Worm (Caenorhabditis elegans) whole organism, L2 larva: ENCODE measurements around the gene sto-4.

Experiments used
- C34F6.9 ChIP-seq: fragments of 150-350 bp; optimal IDR thresholded peaks from 2 replicates; lab custom pipeline; 2014; ENCODE audit warnings: missing biosample characterization, missing genetic modification characterization
- F13H6.1 ChIP-seq: sonication (generic microtip); optimal IDR thresholded peaks from 2 replicates; lab custom pipeline; 2016; ENCODE audit warnings: missing genetic modification characterization, missing compliant biosample characterization
- R02D3.7 ChIP-seq: fragments of 150-350 bp; optimal IDR thresholded peaks from 2 replicates; lab custom pipeline; 2014; ENCODE audit warnings: missing biosample characterization, missing genetic modification characterization
- Y55F3AM.14 ChIP-seq: fragments of 200-800 bp; sonication (Bioruptor generic); optimal IDR thresholded peaks from 2 replicates; lab custom pipeline; 2018; ENCODE audit warnings: mild to moderate bottlenecking, missing genetic modification characterization, missing compliant biosample characterization
- ZK546.5 ChIP-seq: sonication (generic microtip); optimal IDR thresholded peaks from 2 replicates; lab custom pipeline; 2017; ENCODE audit warnings: missing biosample characterization, missing genetic modification characterization
- alr-1 ChIP-seq: fragments of 150-350 bp; optimal IDR thresholded peaks from 2 replicates; lab custom pipeline; 2014; ENCODE audit warnings: missing biosample characterization, missing genetic modification characterization
- ama-1 ChIP-seq: fragments of 150-350 bp; optimal IDR thresholded peaks from 2 replicates; lab custom pipeline; 2018; ENCODE audit warnings: inconsistent platforms
- blmp-1 ChIP-seq: sonication (generic microtip); optimal IDR thresholded peaks from 2 replicates; lab custom pipeline; 2017; ENCODE audit warnings: missing genetic modification characterization, mild to moderate bottlenecking, missing compliant biosample characterization, antibody characterized with exemption, moderate library complexity; ENCODE audit not compliant: insufficient read depth
- ceh-16 ChIP-seq: fragments of 150-350 bp; optimal IDR thresholded peaks from 2 replicates; lab custom pipeline; 2014; ENCODE audit warnings: missing biosample characterization, missing genetic modification characterization
- ceh-82 ChIP-seq: fragments of 150-350 bp; optimal IDR thresholded peaks from 2 replicates; lab custom pipeline; 2014; ENCODE audit warnings: missing biosample characterization, missing genetic modification characterization
- crh-2 ChIP-seq: sonication (generic microtip); optimal IDR thresholded peaks from 2 replicates; lab custom pipeline; 2017; ENCODE audit warnings: missing biosample characterization, missing genetic modification characterization
- dmd-4 ChIP-seq: sonication (generic microtip); optimal IDR thresholded peaks from 2 replicates; lab custom pipeline; 2017; ENCODE audit warnings: missing biosample characterization, missing genetic modification characterization
- egl-27 ChIP-seq: sonication (generic microtip); optimal IDR thresholded peaks from 3 replicates; lab custom pipeline; 2017; ENCODE audit warnings: missing biosample characterization, missing genetic modification reagents, missing genetic modification characterization
- elt-1 ChIP-seq: fragments of 150-350 bp; optimal IDR thresholded peaks from 2 replicates; lab custom pipeline; 2014; ENCODE audit warnings: missing biosample characterization, missing genetic modification characterization
- elt-3 ChIP-seq: sonication (generic microtip); optimal IDR thresholded peaks from 2 replicates; lab custom pipeline; 2017; ENCODE audit warnings: missing biosample characterization, missing genetic modification characterization
- fos-1 ChIP-seq: fragments of 150-350 bp; optimal IDR thresholded peaks from 2 replicates; lab custom pipeline; 2014; ENCODE audit warnings: missing biosample characterization, missing genetic modification characterization
- gmeb-1 ChIP-seq: fragments of 150-350 bp; optimal IDR thresholded peaks from 2 replicates; lab custom pipeline; 2014; ENCODE audit warnings: missing biosample characterization, missing genetic modification characterization
- lin-11 ChIP-seq: fragments of 150-350 bp; sonication (generic microtip); optimal IDR thresholded peaks from 2 replicates; lab custom pipeline; 2014; ENCODE audit warnings: missing biosample characterization, missing genetic modification characterization, inconsistent platforms, mixed read lengths
- lin-13 ChIP-seq: fragments of 150-350 bp; optimal IDR thresholded peaks from 2 replicates; lab custom pipeline; 2014; ENCODE audit warnings: missing biosample characterization, missing genetic modification reagents, missing genetic modification characterization
- lin-39 ChIP-seq: fragments of 150-350 bp; optimal IDR thresholded peaks from 2 replicates; lab custom pipeline; 2014; ENCODE audit warnings: missing biosample characterization, missing genetic modification reagents, missing genetic modification characterization
- lsy-2 ChIP-seq, 2 experiments: fragments of 150-350 bp in 1 of 2; sonication (generic microtip) in 1 of 2; optimal IDR thresholded peaks; 2 replicates each; lab custom pipeline; 2014 to 2017; ENCODE audit warnings: missing biosample characterization in 2 of 2, missing genetic modification characterization in 2 of 2
- mab-5 ChIP-seq: fragments of 150-350 bp; optimal IDR thresholded peaks from 2 replicates; lab custom pipeline; 2014; ENCODE audit warnings: missing biosample characterization, missing genetic modification characterization
- mbf-1 ChIP-seq: sonication (generic microtip); optimal IDR thresholded peaks from 2 replicates; lab custom pipeline; 2017; ENCODE audit warnings: missing biosample characterization, missing genetic modification characterization
- nhr-10 ChIP-seq: sonication (generic microtip); optimal IDR thresholded peaks from 2 replicates; lab custom pipeline; 2017; ENCODE audit warnings: missing biosample characterization, missing genetic modification characterization
- nhr-12 ChIP-seq: fragments of 150-350 bp; optimal IDR thresholded peaks from 2 replicates; lab custom pipeline; 2014; ENCODE audit warnings: missing biosample characterization, missing genetic modification characterization
- nhr-21 ChIP-seq: fragments of 150-350 bp; optimal IDR thresholded peaks from 2 replicates; lab custom pipeline; 2014; ENCODE audit warnings: missing biosample characterization, missing genetic modification characterization
- nhr-23 ChIP-seq: fragments of 150-350 bp; optimal IDR thresholded peaks from 2 replicates; lab custom pipeline; 2014; ENCODE audit warnings: missing biosample characterization, missing genetic modification reagents, missing genetic modification characterization
- nhr-237 ChIP-seq: fragments of 150-350 bp; optimal IDR thresholded peaks from 2 replicates; lab custom pipeline; 2014; ENCODE audit warnings: missing biosample characterization, missing genetic modification characterization
- nhr-25 ChIP-seq: fragments of 150-350 bp; sonication (generic microtip); optimal IDR thresholded peaks from 3 replicates; lab custom pipeline; 2014; ENCODE audit warnings: missing biosample characterization, missing genetic modification characterization
- nhr-77 ChIP-seq: fragments of 150-350 bp; optimal IDR thresholded peaks from 2 replicates; lab custom pipeline; 2014; ENCODE audit warnings: missing biosample characterization, missing genetic modification characterization
- sem-4 ChIP-seq: fragments of 150-350 bp; optimal IDR thresholded peaks from 2 replicates; lab custom pipeline; 2014; ENCODE audit warnings: missing biosample characterization, missing genetic modification reagents, missing genetic modification characterization
- skn-1 ChIP-seq: sonication (generic microtip); optimal IDR thresholded peaks from 2 replicates; lab custom pipeline; 2017; ENCODE audit warnings: missing biosample characterization, missing genetic modification characterization
- sma-9 ChIP-seq, 2 experiments: fragments of 150-350 bp in 1 of 2; sonication (generic microtip) in 1 of 2; optimal IDR thresholded peaks; 2 replicates each; lab custom pipeline; 2014 to 2016; ENCODE audit warnings: missing genetic modification characterization in 2 of 2, mild to moderate bottlenecking in 1 of 2, missing biosample characterization in 1 of 2, missing compliant biosample characterization in 1 of 2, missing genetic modification reagents in 1 of 2, moderate library complexity in 1 of 2
- snpc-4 ChIP-seq: fragments of 150-350 bp; optimal IDR thresholded peaks from 2 replicates; lab custom pipeline; 2014; ENCODE audit warnings: missing biosample characterization, missing genetic modification characterization
- unc-39 ChIP-seq: fragments of 150-350 bp; optimal IDR thresholded peaks from 2 replicates; lab custom pipeline; 2014; ENCODE audit warnings: missing biosample characterization, missing genetic modification characterization
- unc-55 ChIP-seq: fragments of 150-350 bp; sonication (generic microtip); optimal IDR thresholded peaks from 3 replicates; lab custom pipeline; 2014; ENCODE audit warnings: missing biosample characterization, missing genetic modification reagents, missing genetic modification characterization
- unc-62 ChIP-seq: fragments of 150-350 bp; optimal IDR thresholded peaks from 2 replicates; lab custom pipeline; 2014; ENCODE audit warnings: missing biosample characterization, missing genetic modification reagents, missing genetic modification characterization
- zag-1 ChIP-seq: fragments of 150-350 bp; optimal IDR thresholded peaks from 2 replicates; lab custom pipeline; 2014; ENCODE audit warnings: missing biosample characterization, missing genetic modification characterization
- ztf-1 ChIP-seq: fragments of 200-800 bp; sonication (Bioruptor generic); conservative IDR thresholded peaks from 2 replicates; pipeline ENCODE4 v1.3.6; 2022; ENCODE audit warnings: missing genetic modification characterization, missing compliant biosample characterization
- ztf-11 ChIP-seq: sonication (generic microtip); optimal IDR thresholded peaks from 2 replicates; lab custom pipeline; 2017; ENCODE audit warnings: missing biosample characterization, missing genetic modification characterization
- ztf-4 ChIP-seq: fragments of 150-350 bp; optimal IDR thresholded peaks from 2 replicates; lab custom pipeline; 2014; ENCODE audit warnings: missing biosample characterization, missing genetic modification characterization

sto-4 gene

DNA sequence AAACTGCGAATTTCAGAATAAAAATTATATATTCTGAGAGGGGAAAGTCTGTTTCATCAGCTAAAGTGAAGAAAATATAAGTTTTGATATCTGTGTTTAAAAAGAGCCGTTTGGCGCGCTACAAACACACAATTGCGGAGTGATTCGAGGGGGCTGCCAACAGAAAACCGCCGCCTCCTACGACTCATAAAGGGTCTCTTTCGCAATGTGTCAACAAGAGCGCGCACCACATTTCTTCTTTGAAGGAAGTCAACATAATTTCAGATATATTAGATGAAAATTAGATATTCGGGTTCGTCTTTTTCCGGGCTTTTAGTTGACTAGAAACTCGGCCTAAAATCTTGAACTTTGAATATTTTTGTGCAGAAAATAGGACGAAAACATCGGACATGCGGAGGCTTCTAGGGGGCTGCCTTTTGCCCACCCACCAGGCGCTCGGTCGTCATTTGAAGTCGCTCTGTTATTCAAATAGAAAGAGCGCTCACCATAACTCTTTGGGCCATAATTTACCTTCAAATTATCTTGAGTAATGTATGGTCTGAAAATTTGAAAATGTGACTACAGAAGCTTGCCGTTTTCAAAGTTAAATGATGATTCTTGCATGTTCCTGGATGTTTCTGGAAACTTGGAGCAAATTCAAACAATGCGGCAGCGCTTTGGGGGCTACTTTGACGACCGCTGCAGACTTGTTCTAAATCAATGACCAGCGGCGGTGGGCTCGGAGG is 38.0 kb upstream of the sto-4 start (continued):
- TF ChIP-seq R02D3.7 (tag; lab: Kevin White, UChicago) = no peak
- peak; percentile 75 for TF ChIP-seq ztf-11 (tag; lab: Kevin White, UChicago)
- peak; percentile 74 for TF ChIP-seq ceh-16
- TF ChIP-seq nhr-12 (tag; lab: Kevin White, UChicago) = no peak
- TF ChIP-seq alr-1 (tag; lab: Kevin White, UChicago) = no peak
- TF ChIP-seq dmd-4 (tag; lab: Kevin White, UChicago) = no peak
- TF ChIP-seq sma-9 (GFP tag; optimal IDR thresholded peaks at IDR 0.05; lab: Kevin White, UChicago) = peak; percentile 76
- TF ChIP-seq sma-9 (tag; optimal IDR thresholded peaks at IDR 0.05; lab: Kevin White, UChicago) = no peak
- TF ChIP-seq ceh-82 (tag; lab: Kevin White, UChicago) = peak; percentile 11
- peak; percentile 44 for TF ChIP-seq zag-1 (tag; lab: Kevin White, UChicago)
- peak; percentile 83 for TF ChIP-seq ztf-4 (tag; lab: Kevin White, UChicago)
- peak; percentile 98 for TF ChIP-seq F13H6.1 (tag; lab: Kevin White, UChicago)
- TF ChIP-seq, all 48 proteins: peak for 34

DNA sequence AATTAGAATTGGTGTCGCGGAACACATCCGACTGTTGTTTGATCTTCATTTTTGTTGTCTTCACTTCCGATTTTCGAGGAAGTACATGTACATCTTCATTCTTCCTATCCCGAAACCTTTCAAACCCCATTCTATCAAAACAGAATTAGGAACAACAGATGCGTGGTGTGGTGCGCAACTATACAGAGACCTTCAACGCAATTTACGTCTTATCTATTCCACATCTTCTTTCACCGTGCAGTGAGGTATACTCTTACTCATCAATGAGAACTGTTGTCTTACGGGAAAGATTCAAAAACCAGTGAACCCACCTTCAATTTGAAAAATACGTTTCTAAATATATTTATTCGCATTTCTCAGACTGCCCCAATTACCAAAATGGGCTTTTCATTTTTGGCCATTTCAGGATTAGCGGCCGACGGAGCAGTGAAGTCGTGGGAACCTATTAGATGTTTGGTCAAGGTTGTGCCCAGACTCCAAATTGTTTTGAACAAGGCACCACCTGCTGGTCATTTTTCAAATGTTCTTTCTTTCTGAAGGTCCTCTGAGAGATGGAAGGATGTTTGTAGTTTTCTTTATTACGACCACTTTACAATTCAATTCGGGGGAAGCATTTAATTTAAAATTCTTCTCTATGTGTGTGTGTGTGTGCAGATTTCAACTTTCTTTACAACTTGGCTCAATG is 37.0 kb upstream of the sto-4 start:
- TF ChIP-seq ZK546.5 (tag; lab: Kevin White, UChicago) (no peak), ceh-16 (peak; percentile 39), lsy-2 (tag; optimal IDR thresholded peaks at IDR 0.05; lab: Kevin White, UChicago) (peak in 1 of 2 experiments; percentile 34), sma-9 (GFP tag; optimal IDR thresholded peaks at IDR 0.05; lab: Kevin White, UChicago) (peak; percentile 27), sma-9 (tag; optimal IDR thresholded peaks at IDR 0.05; lab: Kevin White, UChicago) (no peak), elt-1 (tag; lab: Kevin White, UChicago) (no peak), ztf-11 (tag; lab: Kevin White, UChicago) (no peak), nhr-237 (no peak), egl-27 (peak; percentile 16), snpc-4 (tag; lab: Kevin White, UChicago) (no peak), nhr-77 (tag; lab: Kevin White, UChicago) (no peak), sem-4 (tag; lab: Kevin White, UChicago) (no peak), F13H6.1 (tag; lab: Kevin White, UChicago) (no peak), fos-1 (tag; lab: Kevin White, UChicago) (no peak), nhr-12 (tag; lab: Kevin White, UChicago) (no peak), elt-3 (no peak), nhr-25 (tag; lab: Kevin White, UChicago) (no peak), blmp-1 (tag; lab: Kevin White, UChicago) (no peak), R02D3.7 (tag; lab: Kevin White, UChicago) (no peak), nhr-21 (tag; lab: Kevin White, UChicago) (peak; percentile 19), mab-5 (tag; lab: Kevin White, UChicago) (no peak), alr-1 (tag; lab: Kevin White, UChicago) (no peak), nhr-10 (no peak), zag-1 (tag; lab: Kevin White, UChicago) (no peak), skn-1 (tag; lab: Kevin White, UChicago) (no peak), unc-39 (no peak), nhr-23 (tag; lab: Kevin White, UChicago) (no peak), ceh-82 (tag; lab: Kevin White, UChicago) (no peak), unc-55 (no peak), lin-13 (GFP tag; lab: Kevin White, UChicago) (no peak), lin-11 (tag; lab: Kevin White, UChicago) (no peak), gmeb-1 (tag; lab: Kevin White, UChicago) (no peak), ama-1 (no peak)

- TF ChIP-seq elt-1 (tag; lab: Kevin White, UChicago) = no peak
- TF ChIP-seq ZK546.5 (tag; lab: Kevin White, UChicago) = no peak
- no peak for TF ChIP-seq unc-39
- TF ChIP-seq crh-2 (tag; lab: Kevin White, UChicago) = peak; percentile 26
- peak; percentile 30 for TF ChIP-seq sma-9 (GFP tag; optimal IDR thresholded peaks at IDR 0.05; lab: Kevin White, UChicago)
- no peak for TF ChIP-seq sma-9 (tag; optimal IDR thresholded peaks at IDR 0.05; lab: Kevin White, UChicago)
- no peak for TF ChIP-seq lin-13 (GFP tag; lab: Kevin White, UChicago)
- TF ChIP-seq elt-3 = no peak
- no peak for TF ChIP-seq lin-39 (tag; lab: Kevin White, UChicago)
- no peak for TF ChIP-seq ztf-4 (tag; lab: Kevin White, UChicago)
- TF ChIP-seq mbf-1 (tag; lab: Kevin White, UChicago) = no peak
- no peak for TF ChIP-seq unc-62 (GFP tag; lab: Kevin White, UChicago)
- TF ChIP-seq ztf-1 (GFP tag; lab: Robert Waterston, UW) = no peak
- no peak for TF ChIP-seq mab-5 (tag; lab: Kevin White, UChicago)
- peak; percentile 46 for TF ChIP-seq unc-55
- no peak for TF ChIP-seq blmp-1 (tag; lab: Kevin White, UChicago)
- TF ChIP-seq Y55F3AM.14 (GFP tag; lab: Kevin White, UChicago) = no peak
- TF ChIP-seq egl-27 = no peak
- no peak for TF ChIP-seq skn-1 (tag; lab: Kevin White, UChicago)
- peak; percentile 35 for TF ChIP-seq C34F6.9 (tag; lab: Kevin White, UChicago)
- TF ChIP-seq ceh-82 (tag; lab: Kevin White, UChicago) = no peak
- no peak for TF ChIP-seq nhr-77 (tag; lab: Kevin White, UChicago)
Observed at ce11 chrX:11607500-11607823, 36.5 kb upstream of the sto-4 start.
